Fruit fly (Drosophila melanogaster): Measurements from ENCODE around the gene mnb.

mnb gene

DNA sequence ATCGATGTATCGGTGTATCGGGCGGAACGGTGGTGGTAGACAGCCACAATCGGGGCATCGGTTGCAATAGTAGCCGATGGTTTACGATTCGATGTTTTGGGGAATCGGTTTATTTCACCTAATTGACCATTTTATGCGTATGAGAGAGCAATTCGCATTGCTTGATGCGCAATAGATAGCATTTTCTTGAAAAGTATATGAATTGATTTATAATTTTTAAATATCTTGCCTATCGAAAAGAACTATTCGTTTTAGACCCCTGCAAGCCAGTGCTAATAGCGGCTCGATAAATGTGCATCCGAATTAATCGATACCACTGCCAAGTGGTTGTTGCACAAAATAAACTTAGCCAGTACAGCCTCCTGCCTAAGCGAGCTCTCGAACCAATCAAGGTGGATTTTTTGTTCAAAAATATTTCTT, at the start of gene mnb (continued):
- TF ChIP-seq CG9876 (GFP tag; optimal IDR thresholded peaks at IDR 0.05) (no peak), CG15514 (GFP tag; optimal IDR thresholded peaks at IDR 0.05) (peak; percentile 52), CG30431 (GFP tag; optimal IDR thresholded peaks at IDR 0.05) (no peak), CG6683 (GFP tag; optimal IDR thresholded peaks at IDR 0.05) (no peak), kay (GFP tag; optimal IDR thresholded peaks at IDR 0.05) (no peak), CG8359 (GFP tag; optimal IDR thresholded peaks at IDR 0.05; ENCODE audit: borderline replicate concordance) (no peak), trem (tag; optimal IDR thresholded peaks at IDR 0.05) (peak; percentile 58), CG8478 (optimal IDR thresholded peaks at IDR 0.05) (no peak), pzg (GFP tag; optimal IDR thresholded peaks at IDR 0.05) (peak; percentile 83), dan (GFP tag; IDR thresholded peaks at IDR 0.05) (no peak), Trl (optimal IDR thresholded peaks at IDR 0.05) (no peak), Trl (GFP tag; optimal IDR thresholded peaks at IDR 0.05) (no peak), vvl (GFP tag; IDR thresholded peaks at IDR 0.05) (no peak), HHEX (GFP tag; optimal IDR thresholded peaks at IDR 0.05) (no peak), CG12659 (GFP tag; optimal IDR thresholded peaks at IDR 0.05) (peak; percentile 68), Max (GFP tag; optimal IDR thresholded peaks at IDR 0.05) (no peak), B-H2 (GFP tag; optimal IDR thresholded peaks at IDR 0.05) (no peak), CG6689 (GFP tag; IDR thresholded peaks at IDR 0.05) (no peak), tll (GFP tag; optimal IDR thresholded peaks at IDR 0.05) (no peak), Mrtf (GFP tag; IDR thresholded peaks at IDR 0.05) (no peak), tio (GFP tag; optimal IDR thresholded peaks at IDR 0.05) (no peak), CG7357 (GFP tag; IDR thresholded peaks at IDR 0.05) (no peak), Dbx (GFP tag; IDR thresholded peaks at IDR 0.05) (no peak), CG4360 (GFP tag; IDR thresholded peaks at IDR 0.05) (no peak), CG10654 (GFP tag; optimal IDR thresholded peaks at IDR 0.05) (no peak), Abd-B (GFP tag; optimal IDR thresholded peaks at IDR 0.05) (peak; percentile 2), caup (GFP tag; optimal IDR thresholded peaks at IDR 0.05; ENCODE audit: severe bottlenecking) (no peak), CG6813 (GFP tag; optimal IDR thresholded peaks at IDR 0.05) (no peak), tna (GFP tag; IDR thresholded peaks at IDR 0.05; ENCODE audit: partially characterized antibody) (peak; percentile 98), CG17328 (GFP tag; IDR thresholded peaks at IDR 0.05) (no peak), Side (GFP tag; optimal IDR thresholded peaks at IDR 0.05) (no peak), CG8290 (GFP tag; optimal IDR thresholded peaks at IDR 0.05) (peak; percentile 10), CG8290 (tag; optimal IDR thresholded peaks at IDR 0.05) (peak in 1 of 2 experiments; percentile 5), klu (GFP tag; IDR thresholded peaks at IDR 0.05) (no peak), Sin3A (optimal IDR thresholded peaks at IDR 0.05) (peak; percentile 97), sug (tag; optimal IDR thresholded peaks at IDR 0.05) (peak; percentile 41), D19B (GFP tag; optimal IDR thresholded peaks at IDR 0.05) (no peak), ash1 (GFP tag; optimal IDR thresholded peaks at IDR 0.05) (no peak), sens-2 (GFP tag; IDR thresholded peaks at IDR 0.05) (no peak), Mad (GFP tag; optimal IDR thresholded peaks at IDR 0.05) (no peak), pita (GFP tag; optimal IDR thresholded peaks at IDR 0.05) (peak; percentile 88), CG5245 (GFP tag; optimal IDR thresholded peaks at IDR 0.05) (no peak), psq (GFP tag; optimal IDR thresholded peaks at IDR 0.05) (no peak), CG1832 (GFP tag; optimal IDR thresholded peaks at IDR 0.05) (no peak), CG3847 (GFP tag; IDR thresholded peaks at IDR 0.05) (peak; percentile 46; the same call in 1 of the 2 replicates), Hmx (GFP tag; optimal IDR thresholded peaks at IDR 0.05) (no peak), CG10147 (GFP tag; optimal IDR thresholded peaks at IDR 0.05) (no peak), CG16779 (GFP tag; IDR thresholded peaks at IDR 0.05) (no peak), CG15269 (tag; optimal IDR thresholded peaks at IDR 0.05) (no peak), CG3407 (GFP tag; optimal IDR thresholded peaks at IDR 0.05) (no peak), Sry-β (GFP tag; optimal IDR thresholded peaks at IDR 0.05) (no peak), luna (GFP tag; optimal IDR thresholded peaks at IDR 0.05) (peak; percentile 17), NfI (GFP tag; optimal IDR thresholded peaks at IDR 0.05) (no peak)

All from whole organism, embryonic.